Worm (Caenorhabditis elegans) whole organism, late embryonic: ENCODE measurements around the gene W10G6.6.
A peak's percentile ranks its signal among the peaks of the same experiment; 100 is the strongest.

Source experiments
- C08G9.2 ChIP-seq: sonication (generic microtip); optimal IDR thresholded peaks from 2 replicates; lab custom pipeline; 2016; ENCODE audit warnings: mild to moderate bottlenecking, missing genetic modification characterization, moderate library complexity, missing compliant biosample characterization
- C38D4.7 ChIP-seq: fragments of 200-800 bp; sonication (Bioruptor generic); optimal IDR thresholded peaks from 2 replicates; lab custom pipeline; 2018; ENCODE audit warnings: mild to moderate bottlenecking, missing genetic modification characterization, moderate library complexity, missing compliant biosample characterization
- K02D7.2 ChIP-seq: sonication (generic microtip); optimal IDR thresholded peaks from 2 replicates; lab custom pipeline; 2017; ENCODE audit warnings: mild to moderate bottlenecking, missing genetic modification characterization, missing compliant biosample characterization
- K09A11.1 ChIP-seq: sonication (generic microtip); optimal IDR thresholded peaks from 2 replicates; lab custom pipeline; 2017; ENCODE audit warnings: antibody characterized with exemption, mild to moderate bottlenecking, missing genetic modification characterization, missing compliant biosample characterization; ENCODE audit not compliant: insufficient read depth
- T23F11.4 ChIP-seq: fragments of 200-800 bp; sonication (Bioruptor generic); optimal IDR thresholded peaks from 2 replicates; lab custom pipeline; 2018; ENCODE audit warnings: mild to moderate bottlenecking, missing genetic modification characterization, missing compliant biosample characterization
- ahr-1 ChIP-seq: sonication (generic microtip); optimal IDR thresholded peaks from 2 replicates; lab custom pipeline; 2016; ENCODE audit warnings: missing genetic modification characterization, missing compliant biosample characterization
- ceh-18 ChIP-seq: sonication (generic microtip); optimal IDR thresholded peaks from 2 replicates; lab custom pipeline; 2016; ENCODE audit warnings: missing genetic modification characterization, missing compliant biosample characterization
- ceh-22 ChIP-seq: sonication (generic microtip); optimal IDR thresholded peaks from 2 replicates; lab custom pipeline; 2017; ENCODE audit warnings: missing biosample characterization, missing genetic modification characterization
- ceh-24 ChIP-seq: sonication (generic microtip); optimal IDR thresholded peaks from 2 replicates; lab custom pipeline; 2016; ENCODE audit warnings: mild to moderate bottlenecking, missing genetic modification characterization, missing compliant biosample characterization
- ceh-30 ChIP-seq: fragments of 150-350 bp; optimal IDR thresholded peaks from 2 replicates; lab custom pipeline; 2014; ENCODE audit warnings: missing biosample characterization, missing genetic modification characterization
- ceh-31 ChIP-seq: sonication (generic microtip); optimal IDR thresholded peaks from 2 replicates; lab custom pipeline; 2016; ENCODE audit warnings: missing genetic modification characterization, missing compliant biosample characterization
- ceh-34 ChIP-seq: sonication (generic microtip); optimal IDR thresholded peaks from 2 replicates; lab custom pipeline; 2016; ENCODE audit warnings: mild to moderate bottlenecking, missing genetic modification characterization, missing compliant biosample characterization
- ceh-48 ChIP-seq: sonication (generic microtip); optimal IDR thresholded peaks from 2 replicates; lab custom pipeline; 2016; ENCODE audit warnings: missing genetic modification characterization, inconsistent platforms, missing compliant biosample characterization
- ceh-9 ChIP-seq: sonication (generic microtip); optimal IDR thresholded peaks from 2 replicates; lab custom pipeline; 2016; ENCODE audit warnings: mild to moderate bottlenecking, missing genetic modification characterization, inconsistent platforms, missing compliant biosample characterization
- dve-1 ChIP-seq: sonication (generic microtip); optimal IDR thresholded peaks from 2 replicates; lab custom pipeline; 2017; ENCODE audit warnings: antibody characterized with exemption, mild to moderate bottlenecking, missing genetic modification characterization, missing compliant biosample characterization
- elt-4 ChIP-seq: sonication (generic microtip); optimal IDR thresholded peaks from 2 replicates; lab custom pipeline; 2016; ENCODE audit warnings: missing genetic modification characterization, missing compliant biosample characterization
- fax-1 ChIP-seq: sonication (generic microtip); optimal IDR thresholded peaks from 2 replicates; lab custom pipeline; 2016; ENCODE audit warnings: missing genotype, missing genetic modification characterization, missing compliant biosample characterization
- gmeb-2 ChIP-seq: sonication (generic microtip); optimal IDR thresholded peaks from 2 replicates; lab custom pipeline; 2016; ENCODE audit warnings: missing genetic modification characterization, inconsistent platforms, missing compliant biosample characterization
- hlh-13 ChIP-seq: fragments of 200-800 bp; sonication (Bioruptor generic); optimal IDR thresholded peaks from 2 replicates; lab custom pipeline; 2018; ENCODE audit warnings: mild to moderate bottlenecking, missing genetic modification characterization, missing compliant biosample characterization
- hlh-15 ChIP-seq: sonication (generic microtip); optimal IDR thresholded peaks from 2 replicates; lab custom pipeline; 2016; ENCODE audit warnings: missing genetic modification characterization, missing compliant biosample characterization
- hlh-6 ChIP-seq: sonication (generic microtip); optimal IDR thresholded peaks from 2 replicates; lab custom pipeline; 2016; ENCODE audit warnings: missing genotype, missing genetic modification characterization, missing compliant biosample characterization
- lim-6 ChIP-seq: sonication (generic microtip); optimal IDR thresholded peaks from 2 replicates; lab custom pipeline; 2016; ENCODE audit warnings: missing genetic modification characterization, missing compliant biosample characterization
- lin-11 ChIP-seq: fragments of 200-800 bp; sonication (Bioruptor generic); optimal IDR thresholded peaks from 2 replicates; lab custom pipeline; 2018; ENCODE audit warnings: mild to moderate bottlenecking, missing genetic modification characterization, missing compliant biosample characterization
- madf-2 ChIP-seq: sonication (generic microtip); optimal IDR thresholded peaks from 2 replicates; lab custom pipeline; 2017; ENCODE audit warnings: missing genetic modification characterization, missing compliant biosample characterization
- mec-3 ChIP-seq: sonication (generic microtip); optimal IDR thresholded peaks from 2 replicates; lab custom pipeline; 2016; ENCODE audit warnings: borderline replicate concordance, missing genetic modification characterization, missing compliant biosample characterization
- nhr-11 ChIP-seq: fragments of 150-350 bp; optimal IDR thresholded peaks from 2 replicates; lab custom pipeline; 2014; ENCODE audit warnings: missing biosample characterization, missing genetic modification characterization
- nhr-232 ChIP-seq: sonication (generic microtip); optimal IDR thresholded peaks from 2 replicates; lab custom pipeline; 2016; ENCODE audit warnings: missing genetic modification characterization, missing compliant biosample characterization
- odd-2 ChIP-seq: sonication (generic microtip); optimal IDR thresholded peaks from 2 replicates; lab custom pipeline; 2017; ENCODE audit warnings: antibody characterized with exemption, mild to moderate bottlenecking, missing genetic modification characterization, missing compliant biosample characterization
- pqm-1 ChIP-seq: sonication (generic microtip); optimal IDR thresholded peaks from 2 replicates; lab custom pipeline; 2016; ENCODE audit warnings: missing genetic modification characterization, missing compliant biosample characterization
- pros-1 ChIP-seq: fragments of 150-350 bp; optimal IDR thresholded peaks from 2 replicates; lab custom pipeline; 2014; ENCODE audit warnings: missing biosample characterization, missing genetic modification reagents, missing genetic modification characterization
- ref-2 ChIP-seq: sonication (generic microtip); optimal IDR thresholded peaks from 2 replicates; lab custom pipeline; 2016; ENCODE audit warnings: missing genetic modification characterization, missing compliant biosample characterization
- rnt-1 ChIP-seq: sonication (generic microtip); optimal IDR thresholded peaks from 2 replicates; lab custom pipeline; 2016; ENCODE audit warnings: missing genetic modification characterization, missing compliant biosample characterization
- sox-2 ChIP-seq: fragments of 200-800 bp; sonication (Bioruptor generic); IDR thresholded peaks from 2 replicates; pipeline ENCODE4 v1.3.6; 2022; ENCODE audit warnings: missing genetic modification reagents, missing genetic modification characterization, missing compliant biosample characterization
- sox-4 ChIP-seq: sonication (generic microtip); optimal IDR thresholded peaks from 2 replicates; lab custom pipeline; 2017; ENCODE audit warnings: mild to moderate bottlenecking, missing genetic modification characterization, inconsistent platforms, missing compliant biosample characterization
- tbx-7 ChIP-seq: sonication (generic microtip); optimal IDR thresholded peaks from 2 replicates; lab custom pipeline; 2016; ENCODE audit warnings: missing genotype, missing genetic modification characterization, missing compliant biosample characterization
- ttx-3 ChIP-seq: sonication (generic microtip); optimal IDR thresholded peaks from 2 replicates; lab custom pipeline; 2016; ENCODE audit warnings: missing genetic modification reagents, missing genetic modification characterization, missing compliant biosample characterization
- unc-3 ChIP-seq, 2 experiments: fragments of 200-800 bp in 1 of 2; sonication (Bioruptor generic) in 1 of 2; sonication (generic microtip) in 1 of 2; conservative IDR thresholded peaks in 1 of 2; optimal IDR thresholded peaks in 1 of 2; 2 replicates each; pipeline versions ENCODE4 v1.3.6 to Lab custom; 2016 to 2022; ENCODE audit warnings: missing compliant biosample characterization in 2 of 2, missing genetic modification characterization in 2 of 2, missing genetic modification reagents in 1 of 2
- unc-55 ChIP-seq: sonication (generic microtip); optimal IDR thresholded peaks from 2 replicates; lab custom pipeline; 2017; ENCODE audit warnings: missing biosample characterization, missing genetic modification reagents, missing genetic modification characterization
- unc-86 ChIP-seq: sonication (generic microtip); optimal IDR thresholded peaks from 2 replicates; lab custom pipeline; 2016; ENCODE audit warnings: missing genetic modification characterization, missing compliant biosample characterization

W10G6.6 gene

ce11 chrX:16298173-16298572, 47.6 kb upstream of the W10G6.6 start (continued):
- no peak for TF ChIP-seq ahr-1
- no peak for TF ChIP-seq unc-55 (GFP tag; lab: Kevin White, UChicago)
- peak; percentile 8 for TF ChIP-seq lin-11 (tag; lab: Kevin White, UChicago)
- TF ChIP-seq odd-2 (tag; lab: Kevin White, UChicago) = no peak
- no peak for TF ChIP-seq nhr-11 (tag; lab: Kevin White, UChicago)
- TF ChIP-seq hlh-15 (tag; lab: Kevin White, UChicago) = peak; percentile 22
- no peak for TF ChIP-seq ttx-3 (tag; lab: Kevin White, UChicago)
- peak; percentile 26 for TF ChIP-seq gmeb-2 (tag; lab: Kevin White, UChicago)
- TF ChIP-seq C08G9.2 (tag; lab: Kevin White, UChicago) = peak; percentile 17

ce11 chrX:16297123-16297522, 46.5 kb upstream of the W10G6.6 start:
- TF ChIP-seq C08G9.2 (tag; lab: Kevin White, UChicago) (no peak), lim-6 (tag; lab: Kevin White, UChicago) (no peak), fax-1 (tag; lab: Kevin White, UChicago) (no peak), madf-2 (no peak), gmeb-2 (tag; lab: Kevin White, UChicago) (no peak), ceh-24 (tag; lab: Kevin White, UChicago) (no peak), hlh-6 (tag; lab: Kevin White, UChicago) (no peak)
- TF ChIP-seq, all 69 proteins: peak for 0

ce11 chrX:16292933-16293332, 42.4 kb upstream of the W10G6.6 start, which contains the start of gene F52E10.4:
TSS of gene F52E10.4 (minus strand) at chrX:16293033.
- no peak for TF ChIP-seq K09A11.1 (tag; lab: Kevin White, UChicago)

- TF ChIP-seq ceh-24 (tag; lab: Kevin White, UChicago) (no peak), ceh-48 (tag; lab: Kevin White, UChicago) (no peak), ceh-9 (tag; lab: Kevin White, UChicago) (no peak), lin-11 (tag; lab: Kevin White, UChicago) (no peak)
- TF ChIP-seq, all 69 proteins: peak for 0
Observed at ce11 chrX:16290536-16290935, 40.0 kb upstream of the W10G6.6 start.

- no peak for TF ChIP-seq sox-4 (tag; lab: Kevin White, UChicago)
- TF ChIP-seq sox-2 (GFP tag; lab: Robert Waterston, UW) = no peak
- no peak for TF ChIP-seq ceh-34
- TF ChIP-seq ceh-18 = no peak
- no peak for TF ChIP-seq K02D7.2 (tag; lab: Kevin White, UChicago)
- no peak for TF ChIP-seq ref-2 (tag; lab: Kevin White, UChicago)
- no peak for TF ChIP-seq hlh-15 (tag; lab: Kevin White, UChicago)
- TF ChIP-seq ahr-1 = no peak
- no peak for TF ChIP-seq T23F11.4 (GFP tag; lab: Kevin White, UChicago)
- no peak for TF ChIP-seq nhr-11 (tag; lab: Kevin White, UChicago)
- no peak for TF ChIP-seq ceh-24 (tag; lab: Kevin White, UChicago)
- TF ChIP-seq dve-1 (tag; lab: Kevin White, UChicago) = no peak
- TF ChIP-seq unc-86 = no peak
- TF ChIP-seq nhr-232 (tag; lab: Kevin White, UChicago) = no peak
- TF ChIP-seq tbx-7 (tag; lab: Kevin White, UChicago) = no peak
- no peak for TF ChIP-seq lim-6 (tag; lab: Kevin White, UChicago)
- no peak for TF ChIP-seq unc-55 (GFP tag; lab: Kevin White, UChicago)
Observed at ce11 chrX:16289635-16290034, 39.1 kb upstream of the W10G6.6 start.

- no peak for TF ChIP-seq tbx-7 (tag; lab: Kevin White, UChicago)
- TF ChIP-seq mec-3 (tag; lab: Kevin White, UChicago) = no peak
- TF ChIP-seq hlh-13 = no peak
- TF ChIP-seq ceh-31 (tag; lab: Kevin White, UChicago) = no peak
- TF ChIP-seq elt-4 (tag; lab: Kevin White, UChicago) = no peak
- TF ChIP-seq ceh-30 (tag; lab: Kevin White, UChicago) = no peak
- no peak for TF ChIP-seq unc-3 (GFP tag; conservative IDR thresholded peaks at IDR 0.05; lab: Robert Waterston, UW)
- TF ChIP-seq unc-3 (tag; optimal IDR thresholded peaks at IDR 0.05; lab: Kevin White, UChicago) = no peak
- no peak for TF ChIP-seq unc-86
- TF ChIP-seq pqm-1 (tag; lab: Kevin White, UChicago) = no peak
- TF ChIP-seq C38D4.7 (GFP tag; lab: Kevin White, UChicago) = no peak
- no peak for TF ChIP-seq pros-1
- TF ChIP-seq ceh-22 (tag; lab: Kevin White, UChicago) = no peak
- no peak for TF ChIP-seq hlh-15 (tag; lab: Kevin White, UChicago)
- no peak for TF ChIP-seq gmeb-2 (tag; lab: Kevin White, UChicago)
- TF ChIP-seq rnt-1 = no peak
- TF ChIP-seq lin-11 (tag; lab: Kevin White, UChicago) = no peak
Observed at ce11 chrX:16285151-16285550, 34.6 kb upstream of the W10G6.6 start.
